Fruit fly (Drosophila melanogaster) whole organism, embryonic: Measurements from ENCODE around the gene CG34179.

Source experiments
- Adf1 ChIP-seq: fragments of 200-800 bp; sonication (Bioruptor generic); IDR thresholded peaks from 2 replicates; pipeline ENCODE4 v1.3.6; 2022; ENCODE audit warnings: missing biosample characterization, missing genetic modification characterization
- Antp ChIP-seq: fragments of 200-800 bp; sonication (Bioruptor generic); optimal IDR thresholded peaks from 3 replicates; lab custom pipeline; 2016; ENCODE audit warnings: missing biosample characterization, missing genetic modification characterization
- Awh ChIP-seq: fragments of 200-800 bp; sonication (Bioruptor generic); IDR thresholded peaks from 2 replicates; pipeline ENCODE4, ENCODE4 v1.3.6; 2022; ENCODE audit warnings: missing biosample characterization, missing genetic modification characterization
- C15 ChIP-seq: fragments of 200-800 bp; sonication (Bioruptor generic); IDR thresholded peaks from 3 replicates; pipeline ENCODE4 v1.3.6; 2022; ENCODE audit warnings: missing biosample characterization, missing genetic modification characterization
- CG10209 ChIP-seq: fragments of 200-800 bp; sonication (Bioruptor generic); optimal IDR thresholded peaks from 3 replicates; lab custom pipeline; 2017; ENCODE audit warnings: missing biosample characterization, mild to moderate bottlenecking, missing genetic modification characterization, missing genetic modification reagents
- CG11398 ChIP-seq: fragments of 200-800 bp; sonication (Bioruptor generic); optimal IDR thresholded peaks from 2 replicates; lab custom pipeline; 2016; ENCODE audit warnings: missing biosample characterization, missing genetic modification characterization
- CG13894 ChIP-seq: fragments of 200-800 bp; sonication (Bioruptor generic); optimal IDR thresholded peaks from 3 replicates; lab custom pipeline; 2018; ENCODE audit warnings: missing biosample characterization, mild to moderate bottlenecking, missing genetic modification characterization, moderate library complexity
- CG1529 ChIP-seq: fragments of 200-800 bp; sonication (Bioruptor generic); optimal IDR thresholded peaks from 3 replicates; lab custom pipeline; 2018; ENCODE audit warnings: missing biosample characterization, missing genetic modification characterization
- CG2199 ChIP-seq: fragments of 200-800 bp; sonication (Bioruptor generic); IDR thresholded peaks from 3 replicates; pipeline ENCODE4 v1.3.6; 2022; ENCODE audit warnings: missing biosample characterization, missing genetic modification characterization
- CG3407 ChIP-seq: fragments of 200-800 bp; sonication (Bioruptor generic); optimal IDR thresholded peaks from 2 replicates; lab custom pipeline; 2018; ENCODE audit warnings: missing biosample characterization, mild to moderate bottlenecking, missing genetic modification characterization
- CG34224 ChIP-seq: fragments of 200-800 bp; sonication (Bioruptor generic); IDR thresholded peaks from 3 replicates; pipeline ENCODE4 v1.3.6; 2022; ENCODE audit warnings: missing biosample characterization, missing genetic modification characterization; ENCODE audit not compliant: partially characterized antibody
- CG4404 ChIP-seq: fragments of 200-800 bp; sonication (Bioruptor generic); IDR thresholded peaks from 2 replicates; pipeline ENCODE4 v1.3.6; 2022; ENCODE audit warnings: missing biosample characterization, missing genetic modification characterization
- CG6765 ChIP-seq: fragments of 200-800 bp; sonication (Bioruptor generic); optimal IDR thresholded peaks from 3 replicates; lab custom pipeline; 2017; ENCODE audit warnings: missing biosample characterization, mild to moderate bottlenecking, missing genetic modification characterization
- CG6813 ChIP-seq: fragments of 200-800 bp; sonication (Bioruptor generic); optimal IDR thresholded peaks from 2 replicates; lab custom pipeline; 2017; ENCODE audit warnings: missing biosample characterization, missing genetic modification characterization, mild to moderate bottlenecking, moderate library complexity, missing genetic modification reagents
- CG7745 ChIP-seq: fragments of 200-800 bp; sonication (Bioruptor generic); optimal IDR thresholded peaks from 2 replicates; lab custom pipeline; 2018; ENCODE audit warnings: missing biosample characterization, mild to moderate bottlenecking, missing genetic modification characterization, moderate library complexity
- CG7963 ChIP-seq: fragments of 200-800 bp; sonication (Bioruptor generic); IDR thresholded peaks from 3 replicates; pipeline ENCODE4 v1.3.6; 2022; ENCODE audit warnings: missing biosample characterization, missing genetic modification characterization; ENCODE audit not compliant: partially characterized antibody
- CG9437 ChIP-seq: fragments of 200-800 bp; sonication (Bioruptor generic); optimal IDR thresholded peaks from 2 replicates; lab custom pipeline; 2018; ENCODE audit warnings: missing biosample characterization, mild to moderate bottlenecking, missing genetic modification characterization
- CG9817 ChIP-seq: fragments of 200-800 bp; sonication (Bioruptor generic); optimal IDR thresholded peaks from 2 replicates; lab custom pipeline; 2018; ENCODE audit warnings: missing biosample characterization, mild to moderate bottlenecking, missing genetic modification characterization, moderate library complexity
- CrebB ChIP-seq: fragments of 200-800 bp; sonication (Bioruptor generic); optimal IDR thresholded peaks from 3 replicates; lab custom pipeline; 2018; ENCODE audit warnings: missing biosample characterization, mild to moderate bottlenecking, missing genetic modification characterization
- D19A ChIP-seq: fragments of 200-800 bp; optimal IDR thresholded peaks from 3 replicates; lab custom pipeline; 2019; ENCODE audit warnings: missing biosample characterization, mild to moderate bottlenecking, missing genetic modification characterization, moderate library complexity
- Ets97D ChIP-seq: fragments of 200-800 bp; sonication (Bioruptor generic); optimal IDR thresholded peaks from 3 replicates; lab custom pipeline; 2016; ENCODE audit warnings: missing biosample characterization, missing genetic modification characterization
- GATAe ChIP-seq: fragments of 200-800 bp; sonication (Bioruptor generic); conservative IDR thresholded peaks from 2 replicates; pipeline ENCODE4 v1.3.6; 2022; ENCODE audit warnings: missing biosample characterization, missing genetic modification characterization
- HLH54F ChIP-seq: fragments of 200-800 bp; sonication (Bioruptor generic); optimal IDR thresholded peaks from 3 replicates; lab custom pipeline; 2016; ENCODE audit warnings: missing biosample characterization, missing genetic modification characterization
- Kr ChIP-seq: fragments of 200-800 bp; sonication (Bioruptor generic); optimal IDR thresholded peaks from 2 replicates; lab custom pipeline; 2017; ENCODE audit warnings: missing biosample characterization, mild to moderate bottlenecking, missing genetic modification characterization
- Lpt ChIP-seq: fragments of >200 bp; optimal IDR thresholded peaks from 2 replicates; lab custom pipeline; 2018; ENCODE audit warnings: missing biosample characterization, missing genetic modification characterization
- NC2α ChIP-seq: fragments of 200-800 bp; sonication (Bioruptor generic); optimal IDR thresholded peaks from 2 replicates; lab custom pipeline; 2016; ENCODE audit warnings: missing biosample characterization, missing genetic modification characterization
- Nf-YB ChIP-seq: fragments of 200-800 bp; sonication (Bioruptor generic); optimal IDR thresholded peaks from 3 replicates; lab custom pipeline; 2019; ENCODE audit warnings: missing biosample characterization, mild to moderate bottlenecking, missing genetic modification characterization, moderate library complexity
- Oaz ChIP-seq: fragments of 200-800 bp; sonication (Bioruptor generic); IDR thresholded peaks from 2 replicates; pipeline ENCODE4 v1.3.6; 2022; ENCODE audit warnings: missing biosample characterization, missing genetic modification characterization
- Sin3A ChIP-seq: fragments of >200 bp; optimal IDR thresholded peaks from 2 replicates; lab custom pipeline; 2018
- TFAM ChIP-seq: fragments of 200-800 bp; sonication (Bioruptor generic); optimal IDR thresholded peaks from 2 replicates; lab custom pipeline; 2017; ENCODE audit warnings: missing biosample characterization, missing genetic modification characterization, inconsistent platforms
- Tbp ChIP-seq: fragments of >200 bp; optimal IDR thresholded peaks from 2 replicates; lab custom pipeline; 2018; ENCODE audit warnings: missing biosample characterization, missing genetic modification characterization
- abd-A ChIP-seq: fragments of 200-800 bp; sonication (Bioruptor generic); optimal IDR thresholded peaks from 3 replicates; lab custom pipeline; 2019; ENCODE audit warnings: missing biosample characterization, mild to moderate bottlenecking, missing genetic modification characterization, moderate library complexity
- ara ChIP-seq: fragments of 200-800 bp; sonication (Bioruptor generic); IDR thresholded peaks from 2 replicates; pipeline ENCODE4 v1.3.6; 2022; ENCODE audit warnings: missing biosample characterization, missing genetic modification characterization
- caup ChIP-seq: fragments of 200-800 bp; sonication (Bioruptor generic); optimal IDR thresholded peaks from 3 replicates; lab custom pipeline; 2017; ENCODE audit warnings: missing biosample characterization, mild to moderate bottlenecking, missing genetic modification characterization, moderate library complexity; ENCODE audit not compliant: severe bottlenecking
- cg ChIP-seq: fragments of 200-800 bp; sonication (Bioruptor generic); optimal IDR thresholded peaks from 3 replicates; lab custom pipeline; 2019; ENCODE audit warnings: missing biosample characterization, mild to moderate bottlenecking, missing genetic modification characterization, moderate library complexity
- chm ChIP-seq: fragments of 200-800 bp; sonication (Bioruptor generic); IDR thresholded peaks from 2 replicates; pipeline ENCODE4 v1.3.6; 2022; ENCODE audit warnings: missing biosample characterization, missing genetic modification characterization
- crc ChIP-seq: fragments of 200-800 bp; sonication (Bioruptor generic); optimal IDR thresholded peaks from 2 replicates; lab custom pipeline; 2016; ENCODE audit warnings: missing biosample characterization, missing genetic modification characterization
- crol ChIP-seq: fragments of 200-800 bp; sonication (Bioruptor generic); IDR thresholded peaks from 2 replicates; pipeline ENCODE4 v1.3.6; 2022; ENCODE audit warnings: missing biosample characterization, missing genetic modification characterization
- dan ChIP-seq: fragments of 200-800 bp; sonication (Bioruptor generic); IDR thresholded peaks from 2 replicates; pipeline ENCODE4 v1.3.6; 2022; ENCODE audit warnings: missing biosample characterization, missing genetic modification characterization
- dmrt11E ChIP-seq: fragments of 200-800 bp; sonication (Bioruptor generic); optimal IDR thresholded peaks from 3 replicates; lab custom pipeline; 2018; ENCODE audit warnings: missing biosample characterization, mild to moderate bottlenecking, missing genetic modification characterization, moderate library complexity
- fd64A ChIP-seq: fragments of 200-800 bp; sonication (Bioruptor generic); optimal IDR thresholded peaks from 3 replicates; lab custom pipeline; 2018; ENCODE audit warnings: missing biosample characterization, mild to moderate bottlenecking, missing genetic modification characterization
- fd96Cb ChIP-seq: fragments of 200-800 bp; sonication (Bioruptor generic); optimal IDR thresholded peaks from 2 replicates; lab custom pipeline; 2018; ENCODE audit warnings: missing biosample characterization, mild to moderate bottlenecking, missing genetic modification characterization, moderate library complexity
- gsb ChIP-seq: fragments of 200-800 bp; sonication (Bioruptor generic); IDR thresholded peaks from 2 replicates; pipeline ENCODE4 v1.3.6; 2022; ENCODE audit warnings: missing biosample characterization, missing genetic modification characterization
- her ChIP-seq: fragments of 200-800 bp; sonication (Bioruptor generic); optimal IDR thresholded peaks from 2 replicates; lab custom pipeline; 2016; ENCODE audit warnings: missing biosample characterization, missing genetic modification characterization
- ken ChIP-seq: fragments of 200-800 bp; sonication (Bioruptor generic); IDR thresholded peaks from 3 replicates; pipeline ENCODE4 v1.3.6; 2022; ENCODE audit warnings: missing biosample characterization, missing genetic modification characterization
- lola ChIP-seq, 3 experiments: fragments of >200 bp in 2 of 3; fragments of 200-800 bp in 1 of 3; sonication (Bioruptor generic) in 1 of 3; optimal IDR thresholded peaks; 2 replicates each; lab custom pipeline; 2017 to 2019; ENCODE audit warnings: missing biosample characterization in 3 of 3, missing genetic modification characterization in 3 of 3, mild to moderate bottlenecking in 1 of 3, moderate library complexity in 1 of 3
- nerfin-1 ChIP-seq: fragments of 200-800 bp; sonication (Bioruptor generic); optimal IDR thresholded peaks from 3 replicates; lab custom pipeline; 2019; ENCODE audit warnings: missing biosample characterization, mild to moderate bottlenecking, missing genetic modification characterization, moderate library complexity
- nerfin-2 ChIP-seq: fragments of 200-800 bp; sonication (Bioruptor generic); IDR thresholded peaks from 2 replicates; pipeline ENCODE4 v1.3.6; 2022; ENCODE audit warnings: missing biosample characterization, missing genetic modification characterization; ENCODE audit not compliant: partially characterized antibody
- oc ChIP-seq: fragments of 200-800 bp; sonication (Bioruptor generic); optimal IDR thresholded peaks from 2 replicates; lab custom pipeline; 2018; ENCODE audit warnings: missing biosample characterization, mild to moderate bottlenecking, missing genetic modification characterization, moderate library complexity
- org-1 ChIP-seq: fragments of 200-800 bp; sonication (Bioruptor generic); optimal IDR thresholded peaks from 2 replicates; lab custom pipeline; 2017; ENCODE audit warnings: missing biosample characterization, missing genetic modification characterization
- sim ChIP-seq: fragments of 200-800 bp; sonication (Bioruptor generic); IDR thresholded peaks from 2 replicates; pipeline ENCODE4 v1.3.6; 2022; ENCODE audit warnings: missing biosample characterization, missing genetic modification characterization

The CG34179 gene

dm6 chr2L:6051212-6051621, 2.7 kb upstream of the CG34179 start (continued):
- TF ChIP-seq nerfin-2 (GFP tag; lab: Robert Waterston, UW) (no peak), HLH54F (GFP tag; lab: Kevin White, UChicago) (peak; percentile 93), ara (GFP tag; lab: Robert Waterston, UW) (peak; percentile 96), CG7745 (tag; lab: Kevin White, UChicago) (peak; percentile 40), CG6765 (GFP tag; lab: Kevin White, UChicago) (peak; percentile 96), CG10209 (GFP tag; lab: Kevin White, UChicago) (peak; percentile 94), Kr (GFP tag; lab: Kevin White, UChicago) (peak; percentile 27), CG13894 (peak; percentile 97), CG9437 (GFP tag; lab: Kevin White, UChicago) (peak; percentile 90), D19A (peak; percentile 95), TFAM (peak; percentile 79), crol (GFP tag; lab: Robert Waterston, UW) (peak; percentile 66), CG7963 (GFP tag; lab: Robert Waterston, UW) (no peak), chm (GFP tag; lab: Robert Waterston, UW) (peak; percentile 97), CG34224 (no peak), Lpt (GFP tag; lab: Kevin White, UChicago) (no peak), dmrt11E (peak; percentile 96), Tbp (GFP tag; lab: Kevin White, UChicago) (no peak), oc (tag; lab: Kevin White, UChicago) (peak; percentile 96), ken (peak; percentile 93), Sin3A (lab: Kevin White, UChicago) (no peak), Adf1 (GFP tag; lab: Robert Waterston, UW) (peak; percentile 77), CG2199 (GFP tag; lab: Robert Waterston, UW) (peak; percentile 89; the same call in 2 of the 3 replicates), CrebB (peak; percentile 98), CG11398 (peak; percentile 95), CG6813 (GFP tag; lab: Kevin White, UChicago) (peak; percentile 98), CG4404 (GFP tag; lab: Robert Waterston, UW) (peak; percentile 41; the same call in 1 of the 2 replicates), fd96Cb (tag; lab: Kevin White, UChicago) (peak; percentile 90), Ets97D (GFP tag; lab: Kevin White, UChicago) (peak; percentile 85), CG1529 (peak; percentile 92), abd-A (tag; lab: Kevin White, UChicago) (no peak), her (GFP tag; lab: Kevin White, UChicago) (peak; percentile 95), gsb (GFP tag; lab: Robert Waterston, UW) (peak; percentile 79), cg (peak; percentile 93), C15 (peak; percentile 82; the same call in 1 of the 3 replicates), GATAe (GFP tag; lab: Robert Waterston, UW) (peak; percentile 33; the same call in 1 of the 2 replicates), nerfin-1 (tag; lab: Kevin White, UChicago) (peak; percentile 95), CG3407 (GFP tag; lab: Kevin White, UChicago) (peak; percentile 92), fd64A (peak; percentile 96), caup (GFP tag; lab: Kevin White, UChicago) (peak; percentile 97), Nf-YB (GFP tag; lab: Kevin White, UChicago) (peak; percentile 85), Awh (GFP tag; lab: Robert Waterston, UW) (peak; percentile 89), sim (peak; percentile 91), dan (GFP tag; lab: Robert Waterston, UW) (no peak), Oaz (GFP tag; lab: Robert Waterston, UW) (peak; percentile 90), NC2α (peak; percentile 81), CG9817 (tag; lab: Kevin White, UChicago) (peak; percentile 94), Antp (GFP tag; lab: Kevin White, UChicago) (peak; percentile 89), crc (GFP tag; lab: Kevin White, UChicago) (peak; percentile 90), org-1 (peak; percentile 96), lola (GFP tag; optimal IDR thresholded peaks at IDR 0.05; lab: Kevin White, UChicago) (peak in 1 of 3 experiments; percentile 95)
